Worm (Caenorhabditis elegans) whole organism, L2 larva: Measurements from ENCODE around the gene acl-8.

Experiments
- aly-2 ChIP-seq: fragments of 150-350 bp; optimal IDR thresholded peaks from 2 replicates; lab custom pipeline; 2014; ENCODE audit warnings: missing biosample characterization, missing genetic modification characterization
- blmp-1 ChIP-seq: sonication (generic microtip); optimal IDR thresholded peaks from 2 replicates; lab custom pipeline; 2017; ENCODE audit warnings: missing genetic modification characterization, mild to moderate bottlenecking, missing compliant biosample characterization, antibody characterized with exemption, moderate library complexity; ENCODE audit not compliant: insufficient read depth
- nhr-25 ChIP-seq: fragments of 150-350 bp; sonication (generic microtip); optimal IDR thresholded peaks from 3 replicates; lab custom pipeline; 2014; ENCODE audit warnings: missing biosample characterization, missing genetic modification characterization
- zag-1 ChIP-seq: fragments of 150-350 bp; optimal IDR thresholded peaks from 2 replicates; lab custom pipeline; 2014; ENCODE audit warnings: missing biosample characterization, missing genetic modification characterization

DNA sequence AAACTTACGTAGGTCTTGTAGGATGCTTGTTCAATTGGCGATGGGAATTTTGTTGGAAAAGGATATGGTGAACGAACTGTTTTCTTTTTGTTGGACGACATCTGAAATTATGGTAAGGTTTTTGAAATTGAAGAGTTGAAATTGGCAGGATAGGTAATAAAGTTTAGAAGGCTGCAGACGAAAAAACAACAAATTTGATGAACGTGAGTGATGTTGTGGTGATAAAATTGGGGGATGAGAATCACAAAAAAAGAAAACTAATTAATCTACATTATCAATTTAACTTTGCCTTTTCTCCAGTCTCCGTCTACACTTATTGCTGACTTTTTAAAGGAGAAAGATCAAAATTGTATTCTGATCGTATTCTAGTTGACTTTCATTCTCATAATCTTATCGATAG, 43.2 kb downstream of the acl-8 start, which contains the start of gene cpt-6:
- TF ChIP-seq aly-2 (no peak), zag-1 (tag; lab: Kevin White, UChicago) (no peak), blmp-1 (tag; lab: Kevin White, UChicago) (no peak), nhr-25 (tag; lab: Kevin White, UChicago) (no peak)
